Fruit fly (Drosophila melanogaster): ENCODE data around the gene Rel.

Gene Rel

dm6 chr3R:9038652-9039051 is 9.1 kb downstream of the Rel start, which contains the start of gene hyx (continued):
- TF ChIP-seq row (GFP tag; IDR thresholded peaks at IDR 0.05) (peak; percentile 90), CG14441 (GFP tag; IDR thresholded peaks at IDR 0.05) (0 out of 2 replicates have a peak, but pooled peaks have one; percentile 29), CG17385 (GFP tag; optimal IDR thresholded peaks at IDR 0.05) (peak; percentile 38), Deaf1 (tag; optimal IDR thresholded peaks at IDR 0.05) (peak; percentile 5), Camta (GFP tag; optimal IDR thresholded peaks at IDR 0.05) (peak; percentile 47), yki (optimal IDR thresholded peaks at IDR 0.05) (no peak), CG15514 (GFP tag; optimal IDR thresholded peaks at IDR 0.05) (peak; percentile 57), CG2120 (GFP tag; optimal IDR thresholded peaks at IDR 0.05) (peak; percentile 77), HLHmδ (GFP tag; optimal IDR thresholded peaks at IDR 0.05) (no peak), Hey (tag; optimal IDR thresholded peaks at IDR 0.05) (no peak), vfl (GFP tag; optimal IDR thresholded peaks at IDR 0.05) (peak; percentile 46), CG32532 (GFP tag; IDR thresholded peaks at IDR 0.05) (no peak; the same call in 1 of the 2 replicates), CG12744 (GFP tag; optimal IDR thresholded peaks at IDR 0.05) (no peak), CG11504 (tag; optimal IDR thresholded peaks at IDR 0.05) (no peak), Dref (GFP tag; IDR thresholded peaks at IDR 0.05) (peak; percentile 42), HLH54F (GFP tag; optimal IDR thresholded peaks at IDR 0.05) (peak; percentile 13), CG18619 (GFP tag; optimal IDR thresholded peaks at IDR 0.05) (peak; percentile 22), CG4707 (GFP tag; optimal IDR thresholded peaks at IDR 0.05) (no peak), Hr3 (GFP tag; optimal IDR thresholded peaks at IDR 0.05) (no peak), TFAM (GFP tag; optimal IDR thresholded peaks at IDR 0.05) (no peak), CG30403 (GFP tag; optimal IDR thresholded peaks at IDR 0.05) (peak; percentile 66), Doc2 (GFP tag; IDR thresholded peaks at IDR 0.05) (no peak), ham (GFP tag; IDR thresholded peaks at IDR 0.05) (no peak), Fer2 (tag; optimal IDR thresholded peaks at IDR 0.05) (no peak), nmo (GFP tag; optimal IDR thresholded peaks at IDR 0.05) (peak; percentile 27), CG10147 (GFP tag; optimal IDR thresholded peaks at IDR 0.05) (peak; percentile 20), CG16813 (GFP tag; IDR thresholded peaks at IDR 0.05; ENCODE audit: partially characterized antibody) (peak; percentile 72; the same call in 2 of the 3 replicates), CG5245 (GFP tag; optimal IDR thresholded peaks at IDR 0.05) (no peak), Atf-2 (GFP tag; optimal IDR thresholded peaks at IDR 0.05) (no peak), CG6791 (GFP tag; IDR thresholded peaks at IDR 0.05; ENCODE audit: partially characterized antibody) (peak; percentile 79), CTCF (GFP tag; optimal IDR thresholded peaks at IDR 0.05) (no peak), Xrp1 (GFP tag; IDR thresholded peaks at IDR 0.05) (no peak), CG12299 (tag; optimal IDR thresholded peaks at IDR 0.05) (no peak), CG32772 (GFP tag; IDR thresholded peaks at IDR 0.05) (no peak), ato (GFP tag; IDR thresholded peaks at IDR 0.05; ENCODE audit: partially characterized antibody) (peak; percentile 58; the same call in 1 of the 2 replicates), Hr39 (optimal IDR thresholded peaks at IDR 0.05) (no peak), gcm (GFP tag; optimal IDR thresholded peaks at IDR 0.05) (peak; percentile 3), Fer3 (tag; optimal IDR thresholded peaks at IDR 0.05) (peak; percentile 50), HmgD (GFP tag; optimal IDR thresholded peaks at IDR 0.05) (no peak), BEAF-32 (GFP tag; optimal IDR thresholded peaks at IDR 0.05) (peak; percentile 77), dmrt99B (tag; optimal IDR thresholded peaks at IDR 0.05) (no peak), onecut (GFP tag; IDR thresholded peaks at IDR 0.05) (no peak), Lhr (GFP tag; optimal IDR thresholded peaks at IDR 0.05) (no peak), Awh (GFP tag; IDR thresholded peaks at IDR 0.05) (no peak), CG13894 (tag; optimal IDR thresholded peaks at IDR 0.05) (peak; percentile 59), CG12219 (GFP tag; optimal IDR thresholded peaks at IDR 0.05) (peak; percentile 29), wor (GFP tag; IDR thresholded peaks at IDR 0.05) (no peak), da (GFP tag; optimal IDR thresholded peaks at IDR 0.05) (no peak), CG14710 (tag; optimal IDR thresholded peaks at IDR 0.05) (peak; percentile 32), lov (optimal IDR thresholded peaks at IDR 0.05) (no peak), lov (GFP tag; IDR thresholded peaks at IDR 0.05) (no peak), chif (GFP tag; optimal IDR thresholded peaks at IDR 0.05) (peak in 1 of 2 experiments; percentile 16), Elba2 (GFP tag; optimal IDR thresholded peaks at IDR 0.05) (peak; percentile 94)
